Fruit fly (Drosophila melanogaster) whole organism, embryonic: ENCODE measurements around the gene CG34180.
A peak's percentile ranks its signal among the peaks of the same experiment; 100 is the strongest.

Source experiments
- Atf-2 ChIP-seq: fragments of 200-800 bp; sonication (Bioruptor generic); optimal IDR thresholded peaks from 2 replicates; lab custom pipeline; 2016; ENCODE audit warnings: missing biosample characterization, missing genetic modification characterization
- Awh ChIP-seq: fragments of 200-800 bp; sonication (Bioruptor generic); IDR thresholded peaks from 2 replicates; pipeline ENCODE4, ENCODE4 v1.3.6; 2022; ENCODE audit warnings: missing biosample characterization, missing genetic modification characterization
- Bgb ChIP-seq: fragments of 200-800 bp; sonication (Bioruptor generic); IDR thresholded peaks from 2 replicates; pipeline ENCODE4 v1.3.6; 2022; ENCODE audit warnings: missing biosample characterization, missing genetic modification characterization; ENCODE audit not compliant: partially characterized antibody
- CG10274 ChIP-seq: fragments of 200-800 bp; sonication (Bioruptor generic); optimal IDR thresholded peaks from 3 replicates; lab custom pipeline; 2017; ENCODE audit warnings: missing biosample characterization, mild to moderate bottlenecking, missing genetic modification characterization
- CG12155 ChIP-seq: fragments of 200-800 bp; sonication (Bioruptor generic); optimal IDR thresholded peaks from 3 replicates; lab custom pipeline; 2016; ENCODE audit warnings: missing biosample characterization, missing genetic modification characterization
- CG1602 ChIP-seq: fragments of 200-800 bp; sonication (Bioruptor generic); optimal IDR thresholded peaks from 3 replicates; lab custom pipeline; 2016; ENCODE audit warnings: missing biosample characterization, missing genetic modification characterization
- CG16813 ChIP-seq: fragments of 200-800 bp; sonication (Bioruptor generic); IDR thresholded peaks from 3 replicates; pipeline ENCODE4 v1.3.6; 2022; ENCODE audit warnings: missing biosample characterization, missing genetic modification characterization; ENCODE audit not compliant: partially characterized antibody
- CG16815 ChIP-seq: fragments of 200-800 bp; sonication (Bioruptor generic); optimal IDR thresholded peaks from 3 replicates; lab custom pipeline; 2017; ENCODE audit warnings: missing biosample characterization, mild to moderate bottlenecking, missing genetic modification characterization
- CG18764 ChIP-seq: fragments of 200-800 bp; sonication (Bioruptor generic); optimal IDR thresholded peaks from 3 replicates; lab custom pipeline; 2016; ENCODE audit warnings: missing biosample characterization, missing genetic modification characterization
- CG2129 ChIP-seq: fragments of 200-800 bp; sonication (Bioruptor generic); IDR thresholded peaks from 2 replicates; pipeline ENCODE4 v1.3.6; 2022; ENCODE audit warnings: missing biosample characterization, missing genetic modification characterization; ENCODE audit not compliant: partially characterized antibody
- CG2199 ChIP-seq: fragments of 200-800 bp; sonication (Bioruptor generic); IDR thresholded peaks from 3 replicates; pipeline ENCODE4 v1.3.6; 2022; ENCODE audit warnings: missing biosample characterization, missing genetic modification characterization
- CG34224 ChIP-seq: fragments of 200-800 bp; sonication (Bioruptor generic); IDR thresholded peaks from 3 replicates; pipeline ENCODE4 v1.3.6; 2022; ENCODE audit warnings: missing biosample characterization, missing genetic modification characterization; ENCODE audit not compliant: partially characterized antibody
- CG5245 ChIP-seq: fragments of 200-800 bp; sonication (Bioruptor generic); optimal IDR thresholded peaks from 3 replicates; lab custom pipeline; 2016; ENCODE audit warnings: missing biosample characterization, missing genetic modification characterization
- CG7987 ChIP-seq: fragments of 200-800 bp; sonication (Bioruptor generic); optimal IDR thresholded peaks from 2 replicates; lab custom pipeline; 2018; ENCODE audit warnings: missing biosample characterization, mild to moderate bottlenecking, missing genetic modification characterization, moderate library complexity
- CG8478 ChIP-seq: fragments of >200 bp; optimal IDR thresholded peaks from 2 replicates; lab custom pipeline; 2018
- CG8944 ChIP-seq: fragments of 200-800 bp; sonication (Bioruptor generic); optimal IDR thresholded peaks from 3 replicates; lab custom pipeline; 2016; ENCODE audit warnings: missing biosample characterization, missing genetic modification characterization
- CG9437 ChIP-seq: fragments of 200-800 bp; sonication (Bioruptor generic); optimal IDR thresholded peaks from 2 replicates; lab custom pipeline; 2018; ENCODE audit warnings: missing biosample characterization, mild to moderate bottlenecking, missing genetic modification characterization
- CG9932 ChIP-seq: fragments of 200-800 bp; sonication (Bioruptor generic); IDR thresholded peaks from 2 replicates; pipeline ENCODE4 v1.3.6; 2022; ENCODE audit warnings: missing biosample characterization, missing genetic modification characterization
- CHES-1-like ChIP-seq: fragments of 200-800 bp; sonication (Bioruptor generic); optimal IDR thresholded peaks from 2 replicates; lab custom pipeline; 2016; ENCODE audit warnings: missing biosample characterization, missing genetic modification characterization
- Dad ChIP-seq: fragments of 200-800 bp; sonication (Bioruptor generic); optimal IDR thresholded peaks from 3 replicates; lab custom pipeline; 2016; ENCODE audit warnings: missing biosample characterization, missing genetic modification characterization
- Dip2 ChIP-seq: fragments of 200-800 bp; sonication (Bioruptor generic); IDR thresholded peaks from 2 replicates; pipeline ENCODE4 v1.3.6; 2022; ENCODE audit warnings: missing biosample characterization, missing genetic modification characterization
- H2.0 ChIP-seq: fragments of 200-800 bp; sonication (Bioruptor generic); IDR thresholded peaks from 2 replicates; pipeline ENCODE4 v1.3.6; 2022; ENCODE audit warnings: missing biosample characterization, missing genetic modification characterization
- HLH54F ChIP-seq: fragments of 200-800 bp; sonication (Bioruptor generic); optimal IDR thresholded peaks from 3 replicates; lab custom pipeline; 2016; ENCODE audit warnings: missing biosample characterization, missing genetic modification characterization
- Hey ChIP-seq: fragments of 200-800 bp; sonication (Bioruptor generic); optimal IDR thresholded peaks from 3 replicates; lab custom pipeline; 2018; ENCODE audit warnings: missing biosample characterization, mild to moderate bottlenecking, missing genetic modification characterization
- Hr78 ChIP-seq, 2 experiments: fragments of 200-800 bp in 1 of 2; fragments of >200 bp in 1 of 2; sonication (Bioruptor generic) in 1 of 2; optimal IDR thresholded peaks; 2 replicates each; lab custom pipeline; 2017 to 2019; ENCODE audit warnings: missing biosample characterization in 2 of 2, missing genetic modification characterization in 2 of 2, mild to moderate bottlenecking in 1 of 2, moderate library complexity in 1 of 2
- Kr ChIP-seq: fragments of 200-800 bp; sonication (Bioruptor generic); optimal IDR thresholded peaks from 2 replicates; lab custom pipeline; 2017; ENCODE audit warnings: missing biosample characterization, mild to moderate bottlenecking, missing genetic modification characterization
- Myb ChIP-seq: fragments of 200-800 bp; sonication (Bioruptor generic); optimal IDR thresholded peaks from 2 replicates; lab custom pipeline; 2016; ENCODE audit warnings: missing biosample characterization, missing genetic modification characterization
- Nf-YC ChIP-seq: fragments of 200-800 bp; optimal IDR thresholded peaks from 3 replicates; lab custom pipeline; 2019; ENCODE audit warnings: missing biosample characterization, mild to moderate bottlenecking, missing genetic modification characterization, moderate library complexity
- NfI ChIP-seq: fragments of 200-800 bp; sonication (Bioruptor generic); optimal IDR thresholded peaks from 3 replicates; lab custom pipeline; 2018; ENCODE audit warnings: missing biosample characterization, mild to moderate bottlenecking, missing genetic modification characterization, moderate library complexity
- Rfx ChIP-seq: fragments of 200-800 bp; sonication (Bioruptor generic); IDR thresholded peaks from 2 replicates; pipeline ENCODE4 v1.3.6; 2022; ENCODE audit warnings: missing biosample characterization, missing genetic modification characterization
- Scr ChIP-seq: fragments of 200-800 bp; sonication (Bioruptor generic); IDR thresholded peaks from 2 replicates; pipeline ENCODE4 v1.3.6; 2022; ENCODE audit warnings: missing biosample characterization, missing genetic modification characterization; ENCODE audit not compliant: partially characterized antibody
- Vsx1 ChIP-seq: fragments of 200-800 bp; sonication (Bioruptor generic); optimal IDR thresholded peaks from 2 replicates; lab custom pipeline; 2017; ENCODE audit warnings: missing biosample characterization, mild to moderate bottlenecking, missing genetic modification characterization, missing genetic modification reagents
- al ChIP-seq: fragments of 200-800 bp; sonication (Bioruptor generic); IDR thresholded peaks from 2 replicates; pipeline ENCODE4 v1.3.6; 2022; ENCODE audit warnings: missing biosample characterization, missing genetic modification characterization
- bcd ChIP-seq: fragments of 200-800 bp; sonication (Bioruptor generic); optimal IDR thresholded peaks from 2 replicates; lab custom pipeline; 2017; ENCODE audit warnings: missing biosample characterization, mild to moderate bottlenecking, missing genetic modification characterization
- cad ChIP-seq: fragments of >200 bp; optimal IDR thresholded peaks from 2 replicates; lab custom pipeline; 2017; ENCODE audit warnings: missing biosample characterization, missing genetic modification characterization
- crp ChIP-seq, 2 experiments: fragments of 200-800 bp; sonication (Bioruptor generic); optimal IDR thresholded peaks; 2 replicates in 1 of 2; 3 replicates in 1 of 2; lab custom pipeline; 2017; ENCODE audit warnings: missing biosample characterization in 2 of 2, missing genetic modification characterization in 2 of 2, mild to moderate bottlenecking in 1 of 2, moderate library complexity in 1 of 2
- dati ChIP-seq: fragments of 200-800 bp; sonication (Bioruptor generic); IDR thresholded peaks from 2 replicates; pipeline ENCODE4 v1.3.6; 2022; ENCODE audit warnings: missing biosample characterization, missing genetic modification characterization
- fu2 ChIP-seq: fragments of 200-800 bp; sonication (Bioruptor generic); optimal IDR thresholded peaks from 2 replicates; lab custom pipeline; 2016; ENCODE audit warnings: missing biosample characterization, missing genetic modification characterization
- gro ChIP-seq: fragments of 200-800 bp; sonication (Bioruptor generic); optimal IDR thresholded peaks from 2 replicates; lab custom pipeline; 2016; ENCODE audit warnings: missing biosample characterization, missing genetic modification characterization
- jigr1 ChIP-seq: fragments of 200-800 bp; sonication (Bioruptor generic); IDR thresholded peaks from 3 replicates; pipeline ENCODE4 v1.3.6; 2022; ENCODE audit warnings: missing biosample characterization, missing genetic modification characterization
- luna ChIP-seq: fragments of 200-800 bp; sonication (Bioruptor generic); optimal IDR thresholded peaks from 2 replicates; lab custom pipeline; 2016; ENCODE audit warnings: missing biosample characterization, missing genetic modification characterization
- peb ChIP-seq: fragments of 200-800 bp; sonication (Bioruptor generic); IDR thresholded peaks from 2 replicates; pipeline ENCODE4 v1.3.6; 2022; ENCODE audit warnings: missing biosample characterization, missing genetic modification characterization
- ranshi ChIP-seq: fragments of 200-800 bp; sonication (Bioruptor generic); IDR thresholded peaks from 2 replicates; pipeline ENCODE4 v1.3.6; 2022; ENCODE audit warnings: missing biosample characterization, missing genetic modification characterization
- ro ChIP-seq: fragments of 200-800 bp; sonication (Bioruptor generic); IDR thresholded peaks from 2 replicates; pipeline ENCODE4 v1.3.6; 2022; ENCODE audit warnings: missing biosample characterization, missing genetic modification characterization
- sisA ChIP-seq: fragments of 200-800 bp; sonication (Bioruptor generic); IDR thresholded peaks from 2 replicates; pipeline ENCODE4 v1.3.6; 2022; ENCODE audit warnings: missing biosample characterization, missing genetic modification characterization
- tna ChIP-seq: fragments of 200-800 bp; sonication (Bioruptor generic); IDR thresholded peaks from 2 replicates; pipeline ENCODE4 v1.3.6; 2022; ENCODE audit warnings: missing biosample characterization, missing genetic modification characterization; ENCODE audit not compliant: partially characterized antibody
- ttk ChIP-seq: fragments of 200-800 bp; sonication (Bioruptor generic); IDR thresholded peaks from 2 replicates; pipeline ENCODE4 v2.1.2; 2022; ENCODE audit warnings: missing biosample characterization, missing genetic modification characterization
- unc-4 ChIP-seq: fragments of 200-800 bp; sonication (Bioruptor generic); IDR thresholded peaks from 2 replicates; pipeline ENCODE4 v1.3.6; 2022; ENCODE audit warnings: missing biosample characterization, missing genetic modification characterization; ENCODE audit not compliant: partially characterized antibody
- vfl ChIP-seq: fragments of 200-800 bp; sonication (Bioruptor generic); optimal IDR thresholded peaks from 2 replicates; lab custom pipeline; 2016; ENCODE audit warnings: missing biosample characterization, missing genetic modification characterization
- vvl ChIP-seq: fragments of 200-800 bp; sonication (Bioruptor generic); IDR thresholded peaks from 2 replicates; pipeline ENCODE4 v1.3.6; 2022; ENCODE audit warnings: missing biosample characterization, missing genetic modification characterization

Gene CG34180

dm6 chr2L:6098479-6099269 lies 38.4 kb downstream of the CG34180 start, which contains the start of gene CG9175 (continued):
- TF ChIP-seq CG10274 (GFP tag; lab: Kevin White, UChicago) (no peak), CG16815 (no peak), vvl (peak; percentile 55; the same call in 1 of the 2 replicates), CG2199 (GFP tag; lab: Robert Waterston, UW) (peak; percentile 22; the same call in 1 of the 3 replicates), CG2129 (peak; percentile 89), tna (GFP tag; lab: Robert Waterston, UW) (peak; percentile 93), luna (GFP tag; lab: Kevin White, UChicago) (peak; percentile 5), unc-4 (peak; percentile 99), ro (no peak), bcd (peak; percentile 43), Dip2 (GFP tag; lab: Robert Waterston, UW) (no peak), ttk (GFP tag; lab: Robert Waterston, UW) (no peak), CG7987 (GFP tag; lab: Kevin White, UChicago) (no peak), Dad (GFP tag; lab: Kevin White, UChicago) (peak; percentile 46), CG5245 (no peak), Scr (GFP tag; lab: Robert Waterston, UW) (peak; percentile 93), dati (GFP tag; lab: Robert Waterston, UW) (no peak), Myb (GFP tag; lab: Kevin White, UChicago) (peak; percentile 68), NfI (GFP tag; lab: Kevin White, UChicago) (peak; percentile 56), jigr1 (GFP tag; lab: Robert Waterston, UW) (no peak; the same call in 2 of the 3 replicates), peb (GFP tag; lab: Robert Waterston, UW) (no peak), H2.0 (GFP tag; lab: Robert Waterston, UW) (no peak), Nf-YC (peak; percentile 44), CG9932 (GFP tag; lab: Robert Waterston, UW) (peak; percentile 72), CG8944 (GFP tag; lab: Kevin White, UChicago) (no peak), cad (no peak), CG34224 (GFP tag; lab: Robert Waterston, UW) (peak; percentile 99), CG9437 (GFP tag; lab: Kevin White, UChicago) (no peak), Rfx (GFP tag; lab: Robert Waterston, UW) (peak; percentile 66), CG16813 (GFP tag; lab: Robert Waterston, UW) (peak; percentile 95), CHES-1-like (GFP tag; lab: Kevin White, UChicago) (peak; percentile 89), CG1602 (GFP tag; lab: Kevin White, UChicago) (no peak), Awh (GFP tag; lab: Robert Waterston, UW) (no peak), Hr78 (GFP tag; optimal IDR thresholded peaks at IDR 0.05; lab: Kevin White, UChicago) (no peak), Bgb (GFP tag; lab: Robert Waterston, UW) (peak; percentile 98), HLH54F (peak; percentile 22), crp (GFP tag; optimal IDR thresholded peaks at IDR 0.05; lab: Kevin White, UChicago) (peak; percentile 100), fu2 (no peak), sisA (no peak), CG12155 (GFP tag; lab: Kevin White, UChicago) (peak; percentile 33), Vsx1 (GFP tag; lab: Kevin White, UChicago) (no peak), CG18764 (GFP tag; lab: Kevin White, UChicago) (no peak), Atf-2 (GFP tag; lab: Kevin White, UChicago) (peak; percentile 7), al (GFP tag; lab: Robert Waterston, UW) (no peak), gro (GFP tag; lab: Kevin White, UChicago) (peak; percentile 83), ranshi (GFP tag; lab: Robert Waterston, UW) (0 out of 2 replicates have a peak, but pooled peaks have one; percentile 23), Hey (tag; lab: Kevin White, UChicago) (no peak), CG8478 (lab: Kevin White, UChicago) (no peak), Kr (no peak), vfl (GFP tag; lab: Kevin White, UChicago) (peak; percentile 6)
